Worm (Caenorhabditis elegans): ENCODE measurements around the gene F23B12.4.

DNA sequence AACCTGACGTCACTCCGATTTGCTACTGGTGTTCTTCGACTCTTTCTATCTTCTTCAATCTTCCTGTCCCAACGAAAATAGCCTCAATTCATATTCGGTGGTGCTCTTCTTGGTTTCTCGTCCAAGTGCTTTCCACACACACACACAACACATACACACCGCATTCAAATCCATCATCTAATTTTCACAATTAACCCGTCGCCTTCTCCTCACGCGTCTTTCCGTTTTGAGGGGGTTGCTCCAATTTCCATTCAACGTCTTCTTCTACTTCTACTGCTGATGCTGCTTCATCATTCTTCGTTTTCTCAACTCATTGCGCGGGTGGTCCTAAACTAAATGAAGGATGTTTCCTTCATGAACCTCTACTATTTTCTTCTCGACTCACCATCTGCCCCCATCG is 50.2 kb downstream of the F23B12.4 start:
- TF ChIP-seq tab-1 (GFP tag; IDR thresholded peaks at IDR 0.05) = no peak
- no peak for TF ChIP-seq med-1 (GFP tag; optimal IDR thresholded peaks at IDR 0.05; ENCODE audit: insufficient read depth)
- no peak for TF ChIP-seq flt-1 (GFP tag; IDR thresholded peaks at IDR 0.05)
- no peak for TF ChIP-seq ztf-23 (GFP tag; IDR thresholded peaks at IDR 0.05)
- TF ChIP-seq klf-2 (GFP tag; conservative IDR thresholded peaks at IDR 0.05) = no peak
- no peak for TF ChIP-seq cog-1 (tag; optimal IDR thresholded peaks at IDR 0.05)
- TF ChIP-seq ref-1 (GFP tag; conservative IDR thresholded peaks at IDR 0.05) = no peak
- TF ChIP-seq ztf-29 (GFP tag; IDR thresholded peaks at IDR 0.05) = no peak
- no peak for TF ChIP-seq T22C8.4 (GFP tag; IDR thresholded peaks at IDR 0.05)
